Worm (Caenorhabditis elegans): Measurements from ENCODE around the gene F10C2.5.

DNA sequence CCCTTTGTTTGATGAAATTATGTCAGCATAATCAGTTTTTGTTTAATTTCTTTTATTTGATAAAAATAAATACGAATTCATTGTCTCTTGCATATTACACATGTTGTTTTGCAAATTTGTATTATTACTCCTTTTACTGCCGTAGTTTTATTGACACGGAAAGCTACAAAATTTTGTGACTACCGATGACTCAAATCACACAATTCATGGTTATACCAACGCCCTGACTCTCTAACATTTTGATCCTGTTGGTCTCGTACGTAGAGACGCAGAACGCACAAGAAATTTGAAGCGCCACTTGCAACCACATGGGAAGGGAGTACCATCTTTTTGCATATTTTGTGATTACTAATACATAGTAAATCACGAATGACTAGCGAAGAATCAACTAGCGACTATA, 50.6 kb downstream of the F10C2.5 start, which contains the start of gene nhr-207:
- TF ChIP-seq nhr-28 (tag; optimal IDR thresholded peaks at IDR 0.05), result peak; percentile 95
- no peak for TF ChIP-seq lsy-2 (tag; optimal IDR thresholded peaks at IDR 0.05)
- no peak for TF ChIP-seq ceh-82 (tag; optimal IDR thresholded peaks at IDR 0.05)
- no peak for TF ChIP-seq aha-1 (tag)
- no peak for TF ChIP-seq unc-39 (tag; optimal IDR thresholded peaks at IDR 0.05)
- TF ChIP-seq egl-27 (tag; optimal IDR thresholded peaks at IDR 0.05), result no peak
- no peak for TF ChIP-seq nhr-25 (tag; optimal IDR thresholded peaks at IDR 0.05; ENCODE audit: borderline replicate concordance, insufficient read depth)
- TF ChIP-seq unc-130 (GFP tag; optimal IDR thresholded peaks at IDR 0.05), result no peak
- TF ChIP-seq lin-29 (GFP tag; IDR thresholded peaks at IDR 0.05), result no peak
- TF ChIP-seq ztf-11 (tag; optimal IDR thresholded peaks at IDR 0.05), result no peak
- no peak for TF ChIP-seq ama-1 (optimal IDR thresholded peaks at IDR 0.05)
- no peak for TF ChIP-seq zfp-2 (tag; optimal IDR thresholded peaks at IDR 0.05)
- no peak for TF ChIP-seq lin-13 (GFP tag; optimal IDR thresholded peaks at IDR 0.05)
